Worm (Caenorhabditis elegans) whole organism, mixed stage, embryonic: Measurements from ENCODE around the gene cdgs-1.

ENCODE experiments used
- M03D4.4 ChIP-seq: sonication (generic microtip); optimal IDR thresholded peaks from 2 replicates; lab custom pipeline; 2017; ENCODE audit warnings: mild to moderate bottlenecking, missing genetic modification characterization, missing compliant biosample characterization
- ceh-39 ChIP-seq: fragments of 150-350 bp; optimal IDR thresholded peaks from 2 replicates; lab custom pipeline; 2014; ENCODE audit warnings: missing biosample characterization, missing genetic modification characterization
- elt-1 ChIP-seq: sonication (generic microtip); optimal IDR thresholded peaks from 2 replicates; lab custom pipeline; 2017; ENCODE audit warnings: missing genetic modification characterization, mild to moderate bottlenecking, missing compliant biosample characterization, antibody characterized with exemption, moderate library complexity, borderline replicate concordance; ENCODE audit not compliant: insufficient read depth
- elt-3 ChIP-seq: fragments of 150-350 bp; optimal IDR thresholded peaks from 2 replicates; lab custom pipeline; 2014; ENCODE audit warnings: missing biosample characterization, missing genetic modification characterization
- flh-1 ChIP-seq: fragments of 200-800 bp; sonication (Bioruptor generic); optimal IDR thresholded peaks from 2 replicates; lab custom pipeline; 2018; ENCODE audit warnings: mild to moderate bottlenecking, missing genetic modification characterization, moderate library complexity, missing compliant biosample characterization
- lin-32 ChIP-seq: fragments of 200-800 bp; sonication (Bioruptor generic); optimal IDR thresholded peaks from 2 replicates; lab custom pipeline; 2018; ENCODE audit warnings: mild to moderate bottlenecking, missing genetic modification characterization, missing compliant biosample characterization
- lsy-2 ChIP-seq: fragments of 150-350 bp; optimal IDR thresholded peaks from 2 replicates; lab custom pipeline; 2014; ENCODE audit warnings: missing biosample characterization, missing genetic modification characterization
- mab-5 ChIP-seq: fragments of 150-350 bp; optimal IDR thresholded peaks from 2 replicates; lab custom pipeline; 2014; ENCODE audit warnings: missing biosample characterization, missing genetic modification characterization
- nhr-76 ChIP-seq: sonication (generic microtip); optimal IDR thresholded peaks from 2 replicates; lab custom pipeline; 2017; ENCODE audit warnings: missing biosample characterization, missing genetic modification characterization
- pha-4 ChIP-seq: fragments of 150-350 bp; optimal IDR thresholded peaks from 2 replicates; lab custom pipeline; 2018; ENCODE audit warnings: missing biosample characterization, missing genetic modification reagents, missing genetic modification characterization
- tbx-8 ChIP-seq: fragments of 200-800 bp; sonication (Bioruptor generic); optimal IDR thresholded peaks from 2 replicates; lab custom pipeline; 2018; ENCODE audit warnings: mild to moderate bottlenecking, missing genetic modification characterization, moderate library complexity, missing compliant biosample characterization
- ztf-11 ChIP-seq: fragments of 150-350 bp; optimal IDR thresholded peaks from 2 replicates; lab custom pipeline; 2014; ENCODE audit warnings: missing biosample characterization, missing genetic modification characterization

ce11 chrIV:7794709-7795108 is 20.8 kb downstream of the cdgs-1 start, which contains the start of gene ntp-1:
- TF ChIP-seq lsy-2 (no peak), mab-5 (tag; lab: Kevin White, UChicago) (no peak), lin-32 (no peak), elt-3 (tag; lab: Kevin White, UChicago) (no peak), M03D4.4 (tag; lab: Kevin White, UChicago) (no peak), nhr-76 (tag; lab: Kevin White, UChicago) (no peak), flh-1 (GFP tag; lab: Kevin White, UChicago) (no peak), elt-1 (tag; lab: Kevin White, UChicago) (no peak), ceh-39 (tag; lab: Kevin White, UChicago) (no peak), ztf-11 (no peak), tbx-8 (GFP tag; lab: Kevin White, UChicago) (no peak), pha-4 (no peak)
